Worm (Caenorhabditis elegans) whole organism, L4 larva: ENCODE data around the gene mec-5.

Source experiments
- F10B5.3 ChIP-seq: sonication (generic microtip); optimal IDR thresholded peaks from 2 replicates; lab custom pipeline; 2016; ENCODE audit warnings: mild to moderate bottlenecking, missing genetic modification characterization, missing compliant biosample characterization
- F37D6.2 ChIP-seq: sonication (generic microtip); optimal IDR thresholded peaks from 2 replicates; lab custom pipeline; 2016; ENCODE audit warnings: mild to moderate bottlenecking, missing genetic modification characterization, missing compliant biosample characterization
- F44E2.7 ChIP-seq: fragments of 200-800 bp; sonication (Bioruptor generic); IDR thresholded peaks from 2 replicates; pipeline ENCODE4 v2.1.2; 2022; ENCODE audit warnings: missing genetic modification characterization, missing compliant biosample characterization
- F49E8.2 ChIP-seq: sonication (generic microtip); optimal IDR thresholded peaks from 2 replicates; lab custom pipeline; 2016; ENCODE audit warnings: missing compliant biosample characterization, mild to moderate bottlenecking, missing genetic modification characterization, borderline replicate concordance
- R02D3.7 ChIP-seq: fragments of 150-350 bp; sonication (generic microtip); optimal IDR thresholded peaks from 3 replicates; lab custom pipeline; 2014; ENCODE audit warnings: missing biosample characterization, missing genetic modification characterization
- T26A8.4 ChIP-seq: fragments of 200-800 bp; sonication (Bioruptor generic); IDR thresholded peaks from 2 replicates; pipeline ENCODE4 v1.3.6; 2022; ENCODE audit warnings: missing genetic modification characterization, missing compliant biosample characterization
- Y48G9A.11 ChIP-seq: fragments of 200-800 bp; sonication (Bioruptor generic); IDR thresholded peaks from 2 replicates; pipeline ENCODE4 v1.3.6; 2022; ENCODE audit warnings: missing genetic modification reagents, missing genetic modification characterization, missing compliant biosample characterization
- Y5F2A.4 ChIP-seq: fragments of 200-800 bp; sonication (Bioruptor generic); optimal IDR thresholded peaks from 2 replicates; lab custom pipeline; 2018; ENCODE audit warnings: mild to moderate bottlenecking, missing genetic modification characterization, missing compliant biosample characterization
- aha-1 ChIP-seq: fragments of 150-350 bp; peaks from one replicate; lab custom pipeline; 2014; ENCODE audit warnings: missing biosample characterization, missing genetic modification characterization
- ceh-20 ChIP-seq: fragments of 200-800 bp; sonication (Bioruptor generic); IDR thresholded peaks from 2 replicates; pipeline ENCODE4 v1.3.6; 2022; ENCODE audit warnings: missing genetic modification reagents, missing genetic modification characterization, missing compliant biosample characterization
- ceh-82 ChIP-seq: sonication (generic microtip); optimal IDR thresholded peaks from 2 replicates; lab custom pipeline; 2017; ENCODE audit warnings: missing biosample characterization, missing genetic modification characterization
- cey-2 ChIP-seq: sonication (generic microtip); optimal IDR thresholded peaks from 3 replicates; lab custom pipeline; 2017; ENCODE audit warnings: missing genetic modification characterization, mild to moderate bottlenecking, missing compliant biosample characterization, antibody characterized with exemption, borderline replicate concordance; ENCODE audit not compliant: insufficient read depth
- ctbp-1 ChIP-seq: fragments of 200-800 bp; sonication (Bioruptor generic); IDR thresholded peaks from 2 replicates; pipeline ENCODE4 v1.3.6; 2022; ENCODE audit warnings: missing genetic modification reagents, missing genetic modification characterization, missing compliant biosample characterization
- dmd-6 ChIP-seq: fragments of 200-800 bp; sonication (Bioruptor generic); IDR thresholded peaks from 2 replicates; pipeline ENCODE4 v1.3.6; 2022; ENCODE audit warnings: missing genetic modification reagents, missing genetic modification characterization, missing compliant biosample characterization
- egl-27 ChIP-seq: sonication (generic microtip); optimal IDR thresholded peaks from 3 replicates; lab custom pipeline; 2017; ENCODE audit warnings: missing biosample characterization, missing genetic modification reagents, missing genetic modification characterization
- egl-43 ChIP-seq: fragments of 200-800 bp; sonication (Bioruptor generic); IDR thresholded peaks from 2 replicates; pipeline ENCODE4 v1.3.6; 2022; ENCODE audit warnings: missing genetic modification reagents, missing genetic modification characterization, missing compliant biosample characterization
- fkh-10 ChIP-seq: fragments of 150-350 bp; optimal IDR thresholded peaks from 2 replicates; lab custom pipeline; 2014; ENCODE audit warnings: missing biosample characterization, missing genetic modification reagents, missing genetic modification characterization
- fos-1 ChIP-seq: fragments of 150-350 bp; optimal IDR thresholded peaks from 2 replicates; lab custom pipeline; 2014; ENCODE audit warnings: missing biosample characterization, missing genetic modification characterization
- lin-1 ChIP-seq: fragments of 200-800 bp; sonication (Bioruptor generic); IDR thresholded peaks from 2 replicates; pipeline ENCODE4 v1.3.6; 2022; ENCODE audit warnings: missing genetic modification reagents, missing genetic modification characterization, missing compliant biosample characterization
- lin-13 ChIP-seq: fragments of 150-350 bp; optimal IDR thresholded peaks from 2 replicates; lab custom pipeline; 2014; ENCODE audit warnings: missing biosample characterization, missing genetic modification reagents, missing genetic modification characterization
- lsy-2 ChIP-seq, 2 experiments: fragments of 150-350 bp in 1 of 2; sonication (generic microtip) in 1 of 2; optimal IDR thresholded peaks; 2 replicates each; lab custom pipeline; 2014 to 2017; ENCODE audit warnings: missing biosample characterization in 2 of 2, missing genetic modification characterization in 2 of 2
- madf-5 ChIP-seq, 2 experiments: fragments of 200-800 bp; sonication (Bioruptor generic); IDR thresholded peaks; 2 replicates each; pipeline ENCODE4 v1.3.6; 2022; ENCODE audit warnings: missing compliant biosample characterization in 2 of 2, missing genetic modification characterization in 2 of 2
- mxl-3 ChIP-seq: fragments of 200-800 bp; sonication (Bioruptor generic); optimal IDR thresholded peaks from 2 replicates; lab custom pipeline; 2018; ENCODE audit warnings: mild to moderate bottlenecking, missing genetic modification characterization, missing compliant biosample characterization
- nhr-102 ChIP-seq: sonication (generic microtip); optimal IDR thresholded peaks from 2 replicates; lab custom pipeline; 2016; ENCODE audit warnings: mild to moderate bottlenecking, missing genetic modification characterization, moderate library complexity, missing compliant biosample characterization
- nhr-11 ChIP-seq: fragments of 150-350 bp; optimal IDR thresholded peaks from 2 replicates; lab custom pipeline; 2014; ENCODE audit warnings: missing biosample characterization, missing genetic modification characterization
- nhr-41 ChIP-seq: fragments of 200-800 bp; sonication (Bioruptor generic); IDR thresholded peaks from 2 replicates; pipeline ENCODE4 v1.3.6; 2022; ENCODE audit warnings: missing genetic modification reagents, missing genetic modification characterization, missing compliant biosample characterization
- nhr-76 ChIP-seq: fragments of 150-350 bp; optimal IDR thresholded peaks from 2 replicates; lab custom pipeline; 2014; ENCODE audit warnings: missing biosample characterization, missing genetic modification characterization
- pha-4 ChIP-seq, 2 experiments: fragments of 150-350 bp in 1 of 2; fragments of 200-800 bp in 1 of 2; sonication (Bioruptor generic) in 1 of 2; IDR thresholded peaks in 1 of 2; optimal IDR thresholded peaks in 1 of 2; 2 replicates each; pipeline versions ENCODE4 v1.3.6 to Lab custom; 2014 to 2022; ENCODE audit warnings: missing genetic modification characterization in 2 of 2, missing genetic modification reagents in 2 of 2, missing biosample characterization in 1 of 2, missing compliant biosample characterization in 1 of 2
- pqm-1 ChIP-seq: sonication (generic microtip); optimal IDR thresholded peaks from 2 replicates; lab custom pipeline; 2017; ENCODE audit warnings: missing biosample characterization, missing genetic modification characterization
- rbr-2 ChIP-seq: sonication (generic microtip); optimal IDR thresholded peaks from 2 replicates; lab custom pipeline; 2016; ENCODE audit warnings: missing genotype, missing genetic modification characterization, missing compliant biosample characterization
- saeg-2 ChIP-seq: fragments of 200-800 bp; sonication (Bioruptor generic); IDR thresholded peaks from 2 replicates; pipeline ENCODE4 v1.3.6; 2022; ENCODE audit warnings: missing genetic modification reagents, missing genetic modification characterization, missing compliant biosample characterization
- set-16 ChIP-seq: fragments of 200-800 bp; sonication (Bioruptor generic); IDR thresholded peaks from 2 replicates; pipeline ENCODE4 v1.3.6; 2022; ENCODE audit warnings: missing genetic modification reagents, missing genetic modification characterization, missing compliant biosample characterization
- skn-1 ChIP-seq: fragments of 150-350 bp; optimal IDR thresholded peaks from 2 replicates; lab custom pipeline; 2014; ENCODE audit warnings: missing biosample characterization, missing genetic modification characterization
- snpc-1.2 ChIP-seq: fragments of 200-800 bp; sonication (Bioruptor generic); IDR thresholded peaks from 2 replicates; pipeline ENCODE4 v1.3.6; 2022; ENCODE audit warnings: missing genetic modification reagents, missing genetic modification characterization, missing compliant biosample characterization
- snpc-4 ChIP-seq: fragments of 150-350 bp; optimal IDR thresholded peaks from 2 replicates; lab custom pipeline; 2014; ENCODE audit warnings: missing biosample characterization, missing genetic modification characterization
- spr-1 ChIP-seq: sonication (generic microtip); optimal IDR thresholded peaks from 2 replicates; lab custom pipeline; 2016; ENCODE audit warnings: mild to moderate bottlenecking, missing genetic modification characterization, missing compliant biosample characterization
- tag-97 ChIP-seq: fragments of 200-800 bp; sonication (Bioruptor generic); IDR thresholded peaks from 2 replicates; pipeline ENCODE4 v1.3.6; 2022; ENCODE audit warnings: missing genetic modification characterization, missing compliant biosample characterization
- unc-130 ChIP-seq: sonication (generic microtip); optimal IDR thresholded peaks from 2 replicates; lab custom pipeline; 2016; ENCODE audit warnings: missing genetic modification reagents, missing genetic modification characterization, missing compliant biosample characterization
- unc-62 ChIP-seq, 3 experiments: fragments of 150-350 bp in 1 of 3; sonication (generic microtip); optimal IDR thresholded peaks in 2 of 3; peaks in 1 of 3; 1 replicate in 1 of 3; 2 replicates in 2 of 3; lab custom pipeline; 2014 to 2017; ENCODE audit warnings: missing biosample characterization in 3 of 3, missing genetic modification characterization in 3 of 3, missing genetic modification reagents in 3 of 3, missing genotype in 1 of 3
- zag-1 ChIP-seq: fragments of 150-350 bp; optimal IDR thresholded peaks from 2 replicates; lab custom pipeline; 2014; ENCODE audit warnings: missing biosample characterization, missing genetic modification characterization
- zip-2 ChIP-seq: fragments of 150-350 bp; optimal IDR thresholded peaks from 2 replicates; lab custom pipeline; 2014; ENCODE audit warnings: missing biosample characterization, missing genetic modification characterization

mec-5 gene

DNA sequence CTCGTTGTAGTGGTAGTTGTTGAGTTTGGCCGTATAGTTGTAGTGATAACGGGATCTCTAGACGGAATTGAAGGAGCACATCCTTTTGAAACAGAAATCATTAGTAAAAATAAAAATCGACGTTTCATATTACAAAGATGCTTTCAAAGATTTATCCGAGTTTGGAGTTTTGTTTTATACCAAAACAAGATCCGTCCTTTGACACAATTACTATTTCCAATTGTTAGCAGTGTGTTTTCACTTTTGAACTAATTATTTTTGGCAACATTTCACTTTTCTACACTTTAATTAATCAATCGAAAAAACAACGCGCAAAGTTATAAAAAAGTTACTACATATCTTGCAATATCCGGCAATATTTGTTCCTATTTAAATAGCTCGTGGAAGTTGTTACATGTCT is 26.8 kb upstream of the mec-5 start, which contains the start of the genes F31B9.4 and F31B9.2:
TSS of gene F31B9.4 (minus strand) at position 101 of the 400 bp plus-strand sequence.
TSS of gene F31B9.2 (plus strand) at position 368 of the 400 bp plus-strand sequence.
- no peak for TF ChIP-seq pqm-1 (tag; lab: Kevin White, UChicago)
- TF ChIP-seq F37D6.2 (tag; lab: Kevin White, UChicago), result no peak
- no peak for TF ChIP-seq rbr-2
- TF ChIP-seq cey-2 (tag; lab: Kevin White, UChicago), result no peak
- TF ChIP-seq saeg-2, result no peak
- TF ChIP-seq dmd-6, result no peak
- no peak for TF ChIP-seq nhr-76 (tag; lab: Kevin White, UChicago)
- TF ChIP-seq spr-1 (tag; lab: Kevin White, UChicago), result no peak

DNA sequence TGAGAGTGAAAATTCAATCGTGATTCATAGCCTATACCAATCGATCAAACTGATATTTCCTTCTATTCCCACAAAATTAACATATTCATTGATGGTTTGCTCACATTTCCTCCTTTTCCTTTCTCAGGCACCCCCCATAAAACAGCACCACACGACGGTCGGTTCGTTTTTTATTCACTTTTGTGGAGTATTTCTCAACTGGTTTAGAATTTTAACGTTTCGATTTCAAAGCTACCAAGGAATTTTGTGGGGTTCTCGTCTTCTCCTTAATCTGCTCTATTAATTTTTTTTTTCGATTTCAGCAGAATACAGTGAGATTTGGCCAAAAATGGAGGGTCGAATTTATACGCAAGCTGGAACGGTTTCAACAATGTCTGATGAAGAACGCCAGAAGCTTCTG is 24.4 kb upstream of the mec-5 start, which contains the start of gene F31B9.7:
TSS of gene F31B9.7 (plus strand) at position 301 of the 400 bp plus-strand sequence.
- peak; percentile 51 for TF ChIP-seq aha-1
- TF ChIP-seq lsy-2 (tag; optimal IDR thresholded peaks at IDR 0.05; lab: Kevin White, UChicago), result no peak
- TF ChIP-seq ctbp-1, result no peak

DNA sequence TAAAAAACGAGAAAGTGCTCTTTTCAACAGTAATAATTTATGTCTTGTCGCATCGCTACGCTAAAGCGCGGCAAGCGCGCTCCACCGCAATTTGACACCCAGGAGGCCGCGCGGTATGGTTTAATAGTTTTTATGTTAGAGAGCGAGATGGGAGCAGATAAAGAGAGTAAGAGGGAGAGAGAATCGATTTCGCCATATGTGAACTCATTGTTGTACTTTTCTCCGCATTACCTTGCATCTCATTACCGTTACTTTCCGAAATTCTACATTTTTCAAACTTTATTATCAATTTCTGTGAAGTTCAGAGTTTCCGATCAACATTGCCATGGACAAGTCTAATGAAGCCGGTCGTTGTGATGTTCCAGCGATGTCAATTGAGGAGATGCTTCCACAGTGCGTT is 20.4 kb upstream of the mec-5 start, which contains the start of gene F31B9.3:
TSS of gene F31B9.3 (plus strand) at position 301 of the 400 bp plus-strand sequence.
- no peak for TF ChIP-seq unc-130 (GFP tag; lab: Kevin White, UChicago)
- TF ChIP-seq F44E2.7 (GFP tag; lab: Robert Waterston, UW), result no peak
- TF ChIP-seq unc-62 (GFP tag; optimal IDR thresholded peaks at IDR 0.05 in 1 of 2; lab: Kevin White, UChicago), result no peak
- no peak for TF ChIP-seq unc-62 (tag; optimal IDR thresholded peaks at IDR 0.05; lab: Kevin White, UChicago)
- no peak for TF ChIP-seq snpc-4 (tag; lab: Kevin White, UChicago)
- no peak for TF ChIP-seq lin-1 (GFP tag; lab: Robert Waterston, UW)
- no peak for TF ChIP-seq pha-4 (GFP tag; IDR thresholded peaks at IDR 0.05; lab: Robert Waterston, UW)
- TF ChIP-seq pha-4 (tag; optimal IDR thresholded peaks at IDR 0.05; lab: Kevin White, UChicago), result no peak
- TF ChIP-seq F49E8.2 (tag; lab: Kevin White, UChicago), result no peak
- TF ChIP-seq lsy-2 (tag; optimal IDR thresholded peaks at IDR 0.05; lab: Kevin White, UChicago), result no peak
- no peak for TF ChIP-seq fkh-10 (GFP tag; lab: Kevin White, UChicago)
- no peak for TF ChIP-seq mxl-3
- TF ChIP-seq R02D3.7 (tag; lab: Kevin White, UChicago), result no peak
- no peak for TF ChIP-seq lin-13 (GFP tag; lab: Kevin White, UChicago)
- TF ChIP-seq tag-97, result no peak
- no peak for TF ChIP-seq nhr-41 (GFP tag; lab: Robert Waterston, UW)
- TF ChIP-seq Y48G9A.11 (GFP tag; lab: Robert Waterston, UW), result no peak
- TF ChIP-seq fos-1, result no peak
- no peak for TF ChIP-seq zag-1 (tag; lab: Kevin White, UChicago)
- TF ChIP-seq skn-1 (tag; lab: Kevin White, UChicago), result no peak
- TF ChIP-seq aha-1, result no peak
- no peak for TF ChIP-seq egl-27 (tag; lab: Kevin White, UChicago)

ce11 chrX:15932859-15933258 is 10.9 kb upstream of the mec-5 start:
- TF ChIP-seq set-16 (0 out of 2 replicates have a peak, but pooled peaks have one; percentile 9), ceh-82 (tag; lab: Kevin White, UChicago) (no peak)

DNA sequence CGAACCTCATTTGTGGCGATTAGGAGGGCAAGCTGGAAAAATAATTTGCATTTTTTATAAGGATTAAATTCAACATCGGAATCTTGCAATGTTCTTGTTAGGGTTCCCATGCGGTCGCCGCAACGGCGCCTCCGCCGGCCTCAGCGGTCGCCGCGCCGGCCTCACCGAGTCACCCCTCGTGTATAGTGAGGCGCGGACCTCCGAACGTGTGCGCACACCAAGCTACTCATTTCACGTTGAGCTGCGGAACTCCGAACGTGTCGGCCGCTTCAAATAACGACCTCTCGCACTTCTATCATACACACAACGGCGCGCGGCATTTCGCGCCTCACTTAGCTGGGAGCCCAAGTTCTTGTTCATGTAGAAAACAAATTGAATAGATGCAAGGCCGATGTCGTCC is 6.0 kb upstream of the mec-5 start:
- no peak for TF ChIP-seq nhr-102
- TF ChIP-seq F10B5.3 (tag; lab: Kevin White, UChicago), result no peak
- TF ChIP-seq set-16, result peak; percentile 91
- 0 out of 4 replicates have a peak, but pooled peaks of 1 of the 2 experiments have one; percentile 28 for TF ChIP-seq madf-5 (GFP tag; IDR thresholded peaks at IDR 0.05; lab: Robert Waterston, UW)
- TF ChIP-seq Y5F2A.4 (GFP tag; lab: Kevin White, UChicago), result no peak
- no peak for TF ChIP-seq pha-4 (GFP tag; IDR thresholded peaks at IDR 0.05; lab: Robert Waterston, UW)
- no peak for TF ChIP-seq pha-4 (tag; optimal IDR thresholded peaks at IDR 0.05; lab: Kevin White, UChicago)
- TF ChIP-seq T26A8.4 (GFP tag; lab: Robert Waterston, UW), result no peak
- no peak for TF ChIP-seq egl-43
- TF ChIP-seq ceh-20 (GFP tag; lab: Robert Waterston, UW), result no peak
- TF ChIP-seq zip-2, result no peak
- TF ChIP-seq aha-1, result no peak
- peak; percentile 29; the same call in 1 of the 2 replicates for TF ChIP-seq snpc-1.2
- no peak for TF ChIP-seq nhr-11 (tag; lab: Kevin White, UChicago)
